Worm (Caenorhabditis elegans): Measurements from ENCODE around the gene F36D3.14.

The F36D3.14 gene

DNA sequence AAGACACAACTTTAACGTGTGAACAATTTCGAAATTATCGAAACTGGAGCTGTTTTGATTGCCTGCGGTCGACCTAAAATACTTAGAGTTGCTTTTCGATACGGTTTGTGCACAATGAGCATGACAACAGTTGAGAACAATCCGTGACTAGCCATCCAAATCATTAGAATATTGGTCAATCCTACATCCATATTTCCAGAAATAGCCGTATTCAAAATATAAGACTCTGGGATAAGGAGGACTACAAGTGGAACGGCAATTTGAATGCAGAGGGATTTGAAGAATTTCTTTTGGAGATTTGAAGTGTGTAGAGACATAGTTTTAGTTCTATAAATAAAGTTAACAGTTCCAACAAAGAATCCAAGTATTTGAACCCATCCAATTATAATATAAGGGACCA is 43.7 kb downstream of the F36D3.14 start:
- TF ChIP-seq cog-1 (tag; optimal IDR thresholded peaks at IDR 0.05) (no peak), T22C8.4 (GFP tag; IDR thresholded peaks at IDR 0.05) (no peak), klf-2 (GFP tag; conservative IDR thresholded peaks at IDR 0.05) (no peak), tab-1 (GFP tag; IDR thresholded peaks at IDR 0.05) (no peak), ref-1 (GFP tag; conservative IDR thresholded peaks at IDR 0.05) (no peak), med-1 (GFP tag; optimal IDR thresholded peaks at IDR 0.05; ENCODE audit: insufficient read depth) (no peak), ztf-29 (GFP tag; IDR thresholded peaks at IDR 0.05) (no peak), ztf-23 (GFP tag; IDR thresholded peaks at IDR 0.05) (no peak), flt-1 (GFP tag; IDR thresholded peaks at IDR 0.05) (no peak)

DNA sequence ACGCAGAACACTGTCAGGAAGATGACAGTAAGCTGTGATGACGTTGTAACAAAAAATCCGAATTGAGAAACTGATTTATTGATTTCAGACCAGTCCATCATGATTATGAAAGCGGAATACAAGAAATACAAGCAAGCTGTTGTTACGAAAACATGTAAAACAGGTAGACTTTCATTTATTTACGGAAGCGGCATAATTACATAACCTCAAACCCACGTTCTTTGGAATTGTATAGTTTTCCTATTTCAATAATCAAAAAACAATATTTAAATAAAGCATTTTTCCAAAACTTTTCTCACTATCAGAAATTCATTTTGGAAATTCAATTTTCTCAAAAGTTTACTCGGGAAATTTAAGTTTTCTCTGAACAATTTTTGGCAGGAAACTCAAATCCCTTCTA is 44.4 kb downstream of the F36D3.14 start, which contains the start of gene str-15:
TSS of gene str-15 (minus strand) at position 101 of the 400 bp plus-strand sequence.
- no peak for TF ChIP-seq ztf-29 (GFP tag; IDR thresholded peaks at IDR 0.05)
- no peak for TF ChIP-seq med-1 (GFP tag; optimal IDR thresholded peaks at IDR 0.05; ENCODE audit: insufficient read depth)
- no peak for TF ChIP-seq flt-1 (GFP tag; IDR thresholded peaks at IDR 0.05)
- no peak for TF ChIP-seq tab-1 (GFP tag; IDR thresholded peaks at IDR 0.05)
- no peak for TF ChIP-seq T22C8.4 (GFP tag; IDR thresholded peaks at IDR 0.05)
- no peak for TF ChIP-seq klf-2 (GFP tag; conservative IDR thresholded peaks at IDR 0.05)
- TF ChIP-seq ref-1 (GFP tag; conservative IDR thresholded peaks at IDR 0.05) = no peak

DNA sequence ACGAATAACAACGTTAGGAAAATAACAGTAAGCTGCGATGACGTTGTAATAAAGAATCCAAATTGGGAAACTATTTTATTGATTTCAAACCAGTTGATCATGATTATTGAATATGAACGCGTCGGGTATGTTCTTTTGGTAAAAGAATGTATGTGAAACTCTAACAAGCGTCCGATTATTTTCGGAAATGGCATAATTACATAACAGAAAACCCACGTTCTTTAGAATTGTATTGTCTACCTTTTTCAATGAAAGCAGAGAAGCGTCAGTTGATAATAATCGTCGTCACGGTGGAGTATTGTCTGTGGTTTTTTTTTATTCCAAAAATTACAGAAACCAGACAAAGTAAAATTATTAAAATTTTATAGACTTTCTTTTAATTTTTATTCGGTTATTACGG is 48.0 kb downstream of the F36D3.14 start, which contains the start of gene str-14:
TSS of gene str-14 (minus strand) at position 101 of the 400 bp plus-strand sequence.
- TF ChIP-seq flt-1 (GFP tag; IDR thresholded peaks at IDR 0.05) (no peak), klf-2 (GFP tag; conservative IDR thresholded peaks at IDR 0.05) (no peak), ztf-29 (GFP tag; IDR thresholded peaks at IDR 0.05) (no peak), ztf-23 (GFP tag; IDR thresholded peaks at IDR 0.05) (no peak), ref-1 (GFP tag; conservative IDR thresholded peaks at IDR 0.05) (no peak), T22C8.4 (GFP tag; IDR thresholded peaks at IDR 0.05) (no peak), tab-1 (GFP tag; IDR thresholded peaks at IDR 0.05) (no peak), med-1 (GFP tag; optimal IDR thresholded peaks at IDR 0.05; ENCODE audit: insufficient read depth) (no peak), cog-1 (tag; optimal IDR thresholded peaks at IDR 0.05) (no peak)
